Worm (Caenorhabditis elegans) whole organism, L2 larva: Measurements from ENCODE around the gene emc-3.

ENCODE experiments used
- alr-1 ChIP-seq: fragments of 150-350 bp; optimal IDR thresholded peaks from 2 replicates; lab custom pipeline; 2014; ENCODE audit warnings: missing biosample characterization, missing genetic modification characterization
- ama-1 ChIP-seq: fragments of 150-350 bp; optimal IDR thresholded peaks from 2 replicates; lab custom pipeline; 2018; ENCODE audit warnings: inconsistent platforms
- blmp-1 ChIP-seq: sonication (generic microtip); optimal IDR thresholded peaks from 2 replicates; lab custom pipeline; 2017; ENCODE audit warnings: missing genetic modification characterization, mild to moderate bottlenecking, missing compliant biosample characterization, antibody characterized with exemption, moderate library complexity; ENCODE audit not compliant: insufficient read depth
- dmd-4 ChIP-seq: sonication (generic microtip); optimal IDR thresholded peaks from 2 replicates; lab custom pipeline; 2017; ENCODE audit warnings: missing biosample characterization, missing genetic modification characterization
- lin-39 ChIP-seq: fragments of 150-350 bp; optimal IDR thresholded peaks from 2 replicates; lab custom pipeline; 2014; ENCODE audit warnings: missing biosample characterization, missing genetic modification reagents, missing genetic modification characterization
- nhr-11 ChIP-seq: fragments of 150-350 bp; optimal IDR thresholded peaks from 2 replicates; lab custom pipeline; 2014; ENCODE audit warnings: missing biosample characterization, missing genetic modification characterization
- nhr-12 ChIP-seq: fragments of 150-350 bp; optimal IDR thresholded peaks from 2 replicates; lab custom pipeline; 2014; ENCODE audit warnings: missing biosample characterization, missing genetic modification characterization
- nhr-237 ChIP-seq: fragments of 150-350 bp; optimal IDR thresholded peaks from 2 replicates; lab custom pipeline; 2014; ENCODE audit warnings: missing biosample characterization, missing genetic modification characterization
- nhr-25 ChIP-seq: fragments of 150-350 bp; sonication (generic microtip); optimal IDR thresholded peaks from 3 replicates; lab custom pipeline; 2014; ENCODE audit warnings: missing biosample characterization, missing genetic modification characterization
- nhr-6 ChIP-seq: fragments of 150-350 bp; optimal IDR thresholded peaks from 2 replicates; lab custom pipeline; 2014; ENCODE audit warnings: missing biosample characterization, missing genetic modification characterization
- nhr-77 ChIP-seq: fragments of 150-350 bp; optimal IDR thresholded peaks from 2 replicates; lab custom pipeline; 2014; ENCODE audit warnings: missing biosample characterization, missing genetic modification characterization
- unc-39 ChIP-seq: fragments of 150-350 bp; optimal IDR thresholded peaks from 2 replicates; lab custom pipeline; 2014; ENCODE audit warnings: missing biosample characterization, missing genetic modification characterization
- zag-1 ChIP-seq: fragments of 150-350 bp; optimal IDR thresholded peaks from 2 replicates; lab custom pipeline; 2014; ENCODE audit warnings: missing biosample characterization, missing genetic modification characterization

- TF ChIP-seq lin-39 (tag; lab: Kevin White, UChicago) (no peak), nhr-6 (tag; lab: Kevin White, UChicago) (no peak), unc-39 (tag; lab: Kevin White, UChicago) (no peak), nhr-77 (tag; lab: Kevin White, UChicago) (no peak), ama-1 (lab: Kevin White, UChicago) (no peak), nhr-237 (tag; lab: Kevin White, UChicago) (no peak), alr-1 (tag; lab: Kevin White, UChicago) (no peak), dmd-4 (tag; lab: Kevin White, UChicago) (no peak), blmp-1 (no peak), nhr-12 (no peak), nhr-25 (tag; lab: Kevin White, UChicago) (no peak), zag-1 (tag; lab: Kevin White, UChicago) (no peak), nhr-11 (tag; lab: Kevin White, UChicago) (no peak)
These were observed 7.5 kb upstream of the emc-3 start for ce11 chrIV:13389237-13389636.
